Fruit fly (Drosophila melanogaster): ENCODE data around the gene CG42637.

Gene CG42637

DNA sequence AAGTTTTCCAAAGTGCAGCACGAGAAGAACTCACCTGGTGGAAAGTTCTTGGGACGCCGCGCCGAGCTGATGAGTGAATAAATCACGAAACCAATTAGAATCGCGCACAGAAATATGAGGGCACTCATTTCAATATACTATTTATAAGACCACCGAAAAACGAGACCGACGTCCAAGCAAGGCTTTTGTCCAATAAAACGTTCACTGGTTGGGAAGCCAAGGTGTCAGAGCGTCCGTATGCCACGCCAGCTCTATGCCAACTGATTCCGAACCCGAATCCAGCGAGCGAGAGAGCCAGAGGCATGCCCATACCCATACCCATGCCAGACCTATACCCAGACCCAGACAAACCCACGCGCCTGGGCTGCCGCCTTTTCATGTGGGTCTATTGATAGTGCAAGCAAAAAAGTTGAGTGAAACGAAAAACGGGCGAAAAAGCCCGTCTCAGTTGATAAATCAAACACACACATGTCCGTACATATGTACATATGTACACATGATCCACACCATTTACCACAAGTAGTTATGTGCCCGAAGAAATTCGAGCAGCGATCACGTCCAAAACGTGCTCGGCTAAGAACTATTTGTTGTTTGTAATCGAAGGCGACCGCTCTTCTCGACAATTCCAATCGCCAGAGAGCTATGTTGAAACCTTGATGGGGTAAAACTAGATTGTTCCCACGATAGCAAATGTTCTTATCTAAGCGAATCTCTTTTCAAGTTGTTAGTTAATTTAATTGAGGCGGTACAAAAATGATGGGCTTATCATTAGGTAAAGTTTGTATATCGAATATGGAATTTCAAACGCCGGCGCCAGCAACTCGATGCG lies 19.9 kb upstream of the CG42637 start, which contains the start of gene Cyp305a1 (continued):
- peak; percentile 74 for TF ChIP-seq cwo (GFP tag; optimal IDR thresholded peaks at IDR 0.05)
- 0 out of 3 replicates have a peak, but pooled peaks have one; percentile 28 for TF ChIP-seq Mrtf (GFP tag; IDR thresholded peaks at IDR 0.05)
- no peak for TF ChIP-seq CG18476 (GFP tag; optimal IDR thresholded peaks at IDR 0.05)
- TF ChIP-seq Abd-B (GFP tag; optimal IDR thresholded peaks at IDR 0.05): no peak
- TF ChIP-seq CG34376 (GFP tag; optimal IDR thresholded peaks at IDR 0.05): peak; percentile 63
- TF ChIP-seq Meics (GFP tag; optimal IDR thresholded peaks at IDR 0.05): no peak
- TF ChIP-seq CG4328 (GFP tag; optimal IDR thresholded peaks at IDR 0.05): no peak
- 0 out of 3 replicates have a peak, but pooled peaks have one; percentile 48 for TF ChIP-seq CG11456 (GFP tag; IDR thresholded peaks at IDR 0.05)
- no peak for TF ChIP-seq CG11696 (GFP tag; IDR thresholded peaks at IDR 0.05)
- TF ChIP-seq CG15696 (tag; optimal IDR thresholded peaks at IDR 0.05): peak; percentile 23
- TF ChIP-seq CG14014 (GFP tag; IDR thresholded peaks at IDR 0.05): peak; percentile 18; the same call in 1 of the 2 replicates
- 0 out of 2 replicates have a peak, but pooled peaks have one; percentile 36 for TF ChIP-seq rib (GFP tag; IDR thresholded peaks at IDR 0.05)
- TF ChIP-seq exex (tag; optimal IDR thresholded peaks at IDR 0.05): peak; percentile 68
- no peak for TF ChIP-seq Max (GFP tag; optimal IDR thresholded peaks at IDR 0.05)
- no peak for TF ChIP-seq CG12155 (GFP tag; optimal IDR thresholded peaks at IDR 0.05)

DNA sequence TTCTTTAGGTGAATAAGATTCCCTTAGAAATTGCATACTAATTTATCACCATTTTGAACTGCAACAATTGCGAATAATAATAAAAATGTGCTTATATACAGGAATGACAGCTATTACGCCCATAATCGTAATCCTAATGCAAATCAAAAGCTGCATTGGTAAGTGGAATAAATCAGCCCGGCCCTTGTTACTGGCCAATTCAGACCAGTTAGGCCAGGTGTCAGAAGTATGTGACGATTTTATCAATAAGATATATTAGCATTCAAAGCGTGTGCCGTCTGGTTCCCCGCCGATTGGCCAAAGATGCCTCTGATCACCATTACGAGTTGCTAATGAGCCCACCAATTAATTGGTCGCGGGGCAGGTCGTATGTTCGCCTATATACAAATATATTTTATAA lies 19.1 kb upstream of the CG42637 start:
- TF ChIP-seq Elba2 (GFP tag; optimal IDR thresholded peaks at IDR 0.05) (peak; percentile 34), CG10654 (GFP tag; optimal IDR thresholded peaks at IDR 0.05) (no peak), CG16863 (GFP tag; optimal IDR thresholded peaks at IDR 0.05) (no peak), CG1602 (GFP tag; optimal IDR thresholded peaks at IDR 0.05) (no peak), chinmo (GFP tag; IDR thresholded peaks at IDR 0.05; ENCODE audit: partially characterized antibody) (0 out of 4 replicates have a peak, but pooled peaks have one; percentile 58), vvl (GFP tag; IDR thresholded peaks at IDR 0.05) (peak; percentile 58), Awh (GFP tag; IDR thresholded peaks at IDR 0.05) (no peak), mam (GFP tag; optimal IDR thresholded peaks at IDR 0.05) (no peak), CG1792 (GFP tag; optimal IDR thresholded peaks at IDR 0.05) (no peak)

DNA sequence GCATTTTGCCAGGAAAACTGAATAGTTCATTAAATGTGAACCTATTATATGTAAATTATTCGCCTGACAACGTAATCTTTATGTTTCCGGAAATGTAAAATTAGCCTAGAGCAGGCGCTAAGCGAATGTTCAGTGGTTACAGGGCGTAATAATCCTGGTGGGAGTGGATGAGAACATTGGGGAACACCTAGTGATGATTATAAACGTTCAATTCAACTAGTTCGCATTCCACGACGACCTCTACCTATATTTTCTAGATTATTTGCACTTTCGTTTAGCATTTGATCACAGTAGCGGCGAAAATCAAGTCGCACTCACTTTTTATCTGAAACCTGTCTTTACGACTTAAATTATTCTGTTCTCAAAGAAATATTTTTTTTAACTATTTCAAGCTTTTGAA lies 14.2 kb upstream of the CG42637 start:
- peak; percentile 91 for TF ChIP-seq CG15514 (GFP tag; optimal IDR thresholded peaks at IDR 0.05)
- TF ChIP-seq disco-r (GFP tag; optimal IDR thresholded peaks at IDR 0.05): no peak
- no peak for TF ChIP-seq slou (GFP tag; optimal IDR thresholded peaks at IDR 0.05)
- no peak for TF ChIP-seq CrebB (tag; optimal IDR thresholded peaks at IDR 0.05)
- no peak for TF ChIP-seq fd3F (GFP tag; optimal IDR thresholded peaks at IDR 0.05)
- TF ChIP-seq CG15269 (tag; optimal IDR thresholded peaks at IDR 0.05): no peak
- TF ChIP-seq CG34422 (GFP tag; IDR thresholded peaks at IDR 0.05): 0 out of 3 replicates have a peak, but pooled peaks have one; percentile 2
- peak; percentile 24 for TF ChIP-seq sens (GFP tag)
- TF ChIP-seq CG10979 (tag; optimal IDR thresholded peaks at IDR 0.05): no peak

DNA sequence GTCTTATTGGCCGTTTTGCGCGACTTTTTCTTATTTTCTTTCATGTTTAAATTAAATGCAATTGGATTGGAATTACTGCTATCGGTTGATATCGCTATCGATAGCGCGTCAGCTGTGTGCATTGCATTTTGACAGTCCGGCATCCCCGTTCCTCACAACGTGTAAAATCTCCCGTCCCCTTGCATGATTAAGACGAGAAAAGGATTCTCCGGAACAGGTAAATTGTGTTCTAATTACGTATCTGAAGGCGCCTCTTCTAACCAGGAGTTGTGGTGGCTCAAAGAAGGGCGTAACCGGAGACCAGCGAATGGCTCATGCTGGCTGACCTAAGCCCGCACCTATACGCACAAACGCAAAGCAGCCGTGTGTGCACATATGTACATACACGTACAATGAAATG lies 13.7 kb upstream of the CG42637 start, which contains the start of the genes CG14104 and Kap-alpha1:
TSS of gene CG14104 (minus strand) at position 97 of the 400 bp plus-strand sequence.
TSS of gene Kap-alpha1 (plus strand) at position 130 of the 400 bp plus-strand sequence.
- TF ChIP-seq Fer2 (tag; optimal IDR thresholded peaks at IDR 0.05) (no peak), trem (tag; optimal IDR thresholded peaks at IDR 0.05) (peak; percentile 52), CG2889 (GFP tag; IDR thresholded peaks at IDR 0.05) (no peak), CG17829 (tag; optimal IDR thresholded peaks at IDR 0.05) (peak; percentile 10), h (optimal IDR thresholded peaks at IDR 0.05) (no peak), sug (tag; optimal IDR thresholded peaks at IDR 0.05) (peak; percentile 30), CG2116 (GFP tag; optimal IDR thresholded peaks at IDR 0.05) (peak; percentile 44), pan (optimal IDR thresholded peaks at IDR 0.05) (no peak), pan (GFP tag; optimal IDR thresholded peaks at IDR 0.05 in 1 of 2, IDR thresholded peaks at IDR 0.05 in 1 of 2) (no peak), Dad (GFP tag; optimal IDR thresholded peaks at IDR 0.05) (no peak), CG13894 (tag; optimal IDR thresholded peaks at IDR 0.05) (no peak), YL-1 (GFP tag; optimal IDR thresholded peaks at IDR 0.05) (peak; percentile 57), Deaf1 (tag; optimal IDR thresholded peaks at IDR 0.05) (no peak), CG2712 (tag; optimal IDR thresholded peaks at IDR 0.05) (no peak), knrl (GFP tag; IDR thresholded peaks at IDR 0.05; ENCODE audit: partially characterized antibody) (peak; percentile 71)
